Worm (Caenorhabditis elegans) whole organism, early embryonic: ENCODE data around the gene C35B1.2.

Experiments
- ama-1 ChIP-seq: fragments of 150-350 bp; optimal IDR thresholded peaks from 2 replicates; lab custom pipeline; 2014
- pes-1 ChIP-seq: fragments of 200-800 bp; sonication (Bioruptor generic); IDR thresholded peaks from 2 replicates; pipeline ENCODE4 v1.3.6; 2022; ENCODE audit warnings: missing genetic modification reagents, missing genetic modification characterization, missing compliant biosample characterization

- no peak for TF ChIP-seq ama-1 (lab: Kevin White, UChicago)
- TF ChIP-seq pes-1 (GFP tag; lab: Robert Waterston, UW) = no peak
Measured at ce11 chrIV:4123083-4123482, 37.1 kb downstream of the C35B1.2 start, which contains the start of gene mul-1.
